Worm (Caenorhabditis elegans) whole organism, midembryonic: ENCODE measurements around the gene eppl-1.

Source experiments
- T22C8.4 ChIP-seq: fragments of 200-800 bp; sonication (Bioruptor generic); IDR thresholded peaks from 2 replicates; pipeline ENCODE4 v1.3.6; 2022; ENCODE audit warnings: missing genetic modification characterization, missing compliant biosample characterization
- cog-1 ChIP-seq: sonication (generic microtip); optimal IDR thresholded peaks from 2 replicates; lab custom pipeline; 2016; ENCODE audit warnings: missing genetic modification characterization, missing compliant biosample characterization
- flt-1 ChIP-seq: fragments of 200-800 bp; sonication (Bioruptor generic); IDR thresholded peaks from 2 replicates; pipeline ENCODE4 v1.3.6; 2022; ENCODE audit warnings: missing genetic modification characterization, missing compliant biosample characterization
- klf-2 ChIP-seq: fragments of 200-800 bp; sonication (Bioruptor generic); conservative IDR thresholded peaks from 2 replicates; pipeline ENCODE4 v1.3.6; 2022; ENCODE audit warnings: missing genetic modification reagents, missing genetic modification characterization, missing compliant biosample characterization
- med-1 ChIP-seq: sonication (generic microtip); optimal IDR thresholded peaks from 2 replicates; lab custom pipeline; 2017; ENCODE audit warnings: missing genetic modification characterization, mild to moderate bottlenecking, missing compliant biosample characterization, antibody characterized with exemption, missing genetic modification reagents; ENCODE audit not compliant: insufficient read depth
- ref-1 ChIP-seq: fragments of 200-800 bp; sonication (Bioruptor generic); conservative IDR thresholded peaks from 2 replicates; pipeline ENCODE4 v1.3.6; 2022; ENCODE audit warnings: missing genetic modification reagents, missing genetic modification characterization, missing compliant biosample characterization
- ztf-29 ChIP-seq: fragments of 200-800 bp; sonication (Bioruptor generic); IDR thresholded peaks from 2 replicates; pipeline ENCODE4 v1.3.6; 2022; ENCODE audit warnings: missing genetic modification reagents, missing genetic modification characterization, missing compliant biosample characterization

ce11 chrIV:8428492-8428891 lies 23.1 kb downstream of the eppl-1 start:
- TF ChIP-seq ref-1 (GFP tag; lab: Robert Waterston, UW) (no peak), T22C8.4 (GFP tag; lab: Robert Waterston, UW) (no peak), flt-1 (GFP tag; lab: Robert Waterston, UW) (peak; percentile 76), cog-1 (tag; lab: Kevin White, UChicago) (peak; percentile 43), med-1 (GFP tag; lab: Kevin White, UChicago) (no peak), klf-2 (GFP tag; lab: Robert Waterston, UW) (no peak), ztf-29 (no peak)
